Fruit fly (Drosophila melanogaster) whole organism, adult: ENCODE measurements around the gene CG15025.

ENCODE experiments used
- CG11617 ChIP-seq: fragments of 200-800 bp; sonication (Bioruptor generic); optimal IDR thresholded peaks from 2 replicates; lab custom pipeline; 2017; ENCODE audit warnings: mild to moderate bottlenecking, missing biosample characterization, missing genetic modification reagents, missing genetic modification characterization
- CG12768 ChIP-seq: fragments of 200-800 bp; sonication (Bioruptor generic); optimal IDR thresholded peaks from 2 replicates; lab custom pipeline; 2017; ENCODE audit warnings: missing biosample characterization, missing genetic modification characterization, mild to moderate bottlenecking, moderate library complexity, missing genetic modification reagents
- CG14711 ChIP-seq: fragments of 200-800 bp; sonication (Bioruptor generic); optimal IDR thresholded peaks from 2 replicates; lab custom pipeline; 2018; ENCODE audit warnings: missing biosample characterization, mild to moderate bottlenecking, missing genetic modification characterization, moderate library complexity
- CG1620 ChIP-seq: fragments of 200-800 bp; sonication (Bioruptor generic); optimal IDR thresholded peaks from 2 replicates; lab custom pipeline; 2016; ENCODE audit warnings: missing biosample characterization, missing genetic modification characterization
- CG33017 ChIP-seq: fragments of 200-800 bp; sonication (Bioruptor generic); optimal IDR thresholded peaks from 2 replicates; lab custom pipeline; 2018; ENCODE audit warnings: missing biosample characterization, mild to moderate bottlenecking, missing genetic modification characterization, moderate library complexity
- CG5204 ChIP-seq: fragments of 200-800 bp; sonication (Bioruptor generic); optimal IDR thresholded peaks from 2 replicates; lab custom pipeline; 2016; ENCODE audit warnings: missing biosample characterization, missing genetic modification characterization
- CG7045 ChIP-seq: fragments of 200-800 bp; sonication (Bioruptor generic); optimal IDR thresholded peaks from 2 replicates; lab custom pipeline; 2017; ENCODE audit warnings: missing biosample characterization, mild to moderate bottlenecking, missing genetic modification characterization
- CG7101 ChIP-seq: fragments of 200-800 bp; sonication (Bioruptor generic); optimal IDR thresholded peaks from 2 replicates; lab custom pipeline; 2018; ENCODE audit warnings: missing biosample characterization, mild to moderate bottlenecking, missing genetic modification characterization, moderate library complexity
- Clk ChIP-seq: fragments of 200-800 bp; sonication (Bioruptor generic); optimal IDR thresholded peaks from 2 replicates; lab custom pipeline; 2017; ENCODE audit warnings: missing biosample characterization, missing genetic modification characterization
- Crg-1 ChIP-seq: fragments of 200-800 bp; sonication (Bioruptor generic); optimal IDR thresholded peaks from 2 replicates; lab custom pipeline; 2016; ENCODE audit warnings: missing biosample characterization, missing genetic modification characterization
- Hr96 ChIP-seq: fragments of 200-800 bp; sonication (Bioruptor generic); optimal IDR thresholded peaks from 2 replicates; lab custom pipeline; 2016; ENCODE audit warnings: missing biosample characterization, missing genetic modification characterization
- Mnt ChIP-seq: fragments of 200-800 bp; sonication (Bioruptor generic); optimal IDR thresholded peaks from 2 replicates; lab custom pipeline; 2016; ENCODE audit warnings: missing biosample characterization, mild to moderate bottlenecking, missing genetic modification characterization
- bab1 ChIP-seq: fragments of 200-800 bp; sonication (Bioruptor generic); optimal IDR thresholded peaks from 3 replicates; lab custom pipeline; 2019; ENCODE audit warnings: missing biosample characterization, mild to moderate bottlenecking, missing genetic modification characterization, moderate library complexity
- cic ChIP-seq: fragments of 200-800 bp; sonication (Bioruptor generic); optimal IDR thresholded peaks from 2 replicates; lab custom pipeline; 2017; ENCODE audit warnings: missing biosample characterization, mild to moderate bottlenecking, missing genetic modification characterization, moderate library complexity
- cnc ChIP-seq, 2 experiments: fragments of >200 bp; optimal IDR thresholded peaks; 2 replicates each; lab custom pipeline; 2017
- kay ChIP-seq: fragments of 200-800 bp; sonication (Bioruptor generic); peaks from one replicate; lab custom pipeline; 2016; ENCODE audit warnings: missing biosample characterization, missing genetic modification characterization, borderline replicate concordance
- ovo ChIP-seq: fragments of 200-800 bp; sonication (Bioruptor generic); optimal IDR thresholded peaks from 2 replicates; lab custom pipeline; 2016; ENCODE audit warnings: missing biosample characterization, missing genetic modification characterization
- pad ChIP-seq: fragments of 200-800 bp; sonication (Bioruptor generic); optimal IDR thresholded peaks from 3 replicates; lab custom pipeline; 2017; ENCODE audit warnings: missing biosample characterization, missing genetic modification characterization, mild to moderate bottlenecking, moderate library complexity, missing genetic modification reagents
- tj ChIP-seq: fragments of 200-800 bp; sonication (Bioruptor generic); optimal IDR thresholded peaks from 3 replicates; lab custom pipeline; 2017; ENCODE audit warnings: missing biosample characterization, mild to moderate bottlenecking, missing genetic modification characterization, moderate library complexity
- toe ChIP-seq: fragments of 200-800 bp; sonication (Bioruptor generic); optimal IDR thresholded peaks from 2 replicates; lab custom pipeline; 2016; ENCODE audit warnings: missing biosample characterization, missing genetic modification characterization

Gene CG15025

DNA sequence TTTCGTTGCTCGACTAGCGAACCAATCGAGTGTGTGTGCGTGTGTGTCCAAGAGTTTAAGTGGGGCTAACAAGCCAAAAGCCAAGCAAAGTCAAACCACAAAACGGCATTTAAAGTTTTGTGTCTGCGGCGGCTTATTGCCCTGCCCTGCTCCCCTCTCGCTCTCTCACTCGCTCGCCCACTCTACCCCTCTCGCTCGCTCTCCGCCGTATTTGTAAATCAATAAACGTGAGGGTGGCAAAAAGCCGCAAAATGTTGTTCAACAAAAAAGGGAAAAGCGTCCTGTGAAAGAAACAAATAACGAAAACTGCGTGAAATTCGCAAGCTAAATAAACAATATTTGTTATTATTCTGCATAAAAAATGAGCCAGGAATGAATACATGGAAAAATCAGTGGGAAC is 8.9 kb upstream of the CG15025 start:
- no peak for TF ChIP-seq Crg-1
- TF ChIP-seq CG12768 (GFP tag; lab: Kevin White, UChicago), result no peak
- no peak for TF ChIP-seq tj (GFP tag; lab: Kevin White, UChicago)
- no peak for TF ChIP-seq bab1 (GFP tag; lab: Kevin White, UChicago)
- no peak for TF ChIP-seq Clk (GFP tag; lab: Kevin White, UChicago)
- no peak for TF ChIP-seq Hr96 (GFP tag; lab: Kevin White, UChicago)
- no peak for TF ChIP-seq CG14711 (tag; lab: Kevin White, UChicago)
- no peak for TF ChIP-seq toe (GFP tag; lab: Kevin White, UChicago)
- no peak for TF ChIP-seq CG7045 (GFP tag; lab: Kevin White, UChicago)
- no peak for TF ChIP-seq CG11617 (GFP tag; lab: Kevin White, UChicago)
- TF ChIP-seq cnc (optimal IDR thresholded peaks at IDR 0.05; lab: Kevin White, UChicago), result no peak
- TF ChIP-seq kay (GFP tag; lab: Kevin White, UChicago), result no peak
- no peak for TF ChIP-seq CG7101
- TF ChIP-seq cic (GFP tag; lab: Kevin White, UChicago), result no peak
- no peak for TF ChIP-seq ovo (GFP tag; lab: Kevin White, UChicago)
- no peak for TF ChIP-seq CG33017 (tag; lab: Kevin White, UChicago)
- TF ChIP-seq pad (GFP tag; lab: Kevin White, UChicago), result no peak

- TF ChIP-seq CG12768 (GFP tag; lab: Kevin White, UChicago) (no peak), CG7045 (GFP tag; lab: Kevin White, UChicago) (no peak), CG33017 (tag; lab: Kevin White, UChicago) (no peak)
These were observed 8.4 kb upstream of the CG15025 start for dm6 chr3R:19499374-19499703.

DNA sequence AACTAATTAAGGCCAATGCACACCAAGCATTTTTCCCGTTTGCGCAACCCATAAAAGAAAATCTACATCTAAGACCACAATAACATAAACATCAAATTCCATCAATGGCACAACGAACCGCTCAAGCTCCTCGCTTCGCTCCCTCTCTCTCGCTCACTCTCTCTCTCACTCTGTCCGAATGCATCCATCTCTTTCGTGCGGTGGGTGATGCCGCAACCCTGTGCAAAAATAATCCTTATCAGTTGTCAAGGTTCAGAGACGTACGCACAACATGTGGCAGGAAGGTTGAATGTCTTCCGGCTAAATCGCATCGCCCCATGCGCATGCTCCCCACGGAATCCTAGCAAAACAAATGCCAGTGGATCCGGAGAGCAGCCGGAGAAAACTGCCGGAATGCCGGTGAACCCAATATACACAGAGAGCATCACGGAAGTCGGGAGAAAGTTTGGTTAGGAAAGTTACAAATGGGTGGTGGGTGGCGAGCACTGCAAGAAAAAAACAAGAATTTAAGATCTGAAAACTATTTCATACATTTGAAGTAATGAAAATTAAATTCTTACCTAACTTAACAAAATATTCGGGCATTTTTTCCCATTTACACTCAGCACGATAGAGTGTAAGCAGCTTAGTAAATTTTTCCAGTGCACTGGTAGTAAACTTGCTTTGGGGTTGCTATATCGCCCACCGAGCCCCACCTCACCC is 7.9 kb upstream of the CG15025 start:
- TF ChIP-seq ovo (GFP tag; lab: Kevin White, UChicago) (no peak), cnc (optimal IDR thresholded peaks at IDR 0.05; lab: Kevin White, UChicago) (no peak), CG11617 (GFP tag; lab: Kevin White, UChicago) (peak; percentile 74), Clk (GFP tag; lab: Kevin White, UChicago) (peak; percentile 92), kay (GFP tag; lab: Kevin White, UChicago) (no peak), pad (GFP tag; lab: Kevin White, UChicago) (peak; percentile 58), tj (GFP tag; lab: Kevin White, UChicago) (peak; percentile 45), Crg-1 (peak; percentile 45), CG33017 (tag; lab: Kevin White, UChicago) (peak; percentile 91), cic (GFP tag; lab: Kevin White, UChicago) (peak; percentile 45), bab1 (GFP tag; lab: Kevin White, UChicago) (no peak), CG1620 (GFP tag; lab: Kevin White, UChicago) (no peak), CG7045 (GFP tag; lab: Kevin White, UChicago) (peak; percentile 94), CG14711 (tag; lab: Kevin White, UChicago) (peak; percentile 66), Mnt (GFP tag; lab: Kevin White, UChicago) (peak; percentile 12), Hr96 (GFP tag; lab: Kevin White, UChicago) (peak; percentile 73), CG7101 (peak; percentile 85), CG5204 (peak; percentile 81), CG12768 (GFP tag; lab: Kevin White, UChicago) (peak; percentile 95), toe (GFP tag; lab: Kevin White, UChicago) (peak; percentile 63)

DNA sequence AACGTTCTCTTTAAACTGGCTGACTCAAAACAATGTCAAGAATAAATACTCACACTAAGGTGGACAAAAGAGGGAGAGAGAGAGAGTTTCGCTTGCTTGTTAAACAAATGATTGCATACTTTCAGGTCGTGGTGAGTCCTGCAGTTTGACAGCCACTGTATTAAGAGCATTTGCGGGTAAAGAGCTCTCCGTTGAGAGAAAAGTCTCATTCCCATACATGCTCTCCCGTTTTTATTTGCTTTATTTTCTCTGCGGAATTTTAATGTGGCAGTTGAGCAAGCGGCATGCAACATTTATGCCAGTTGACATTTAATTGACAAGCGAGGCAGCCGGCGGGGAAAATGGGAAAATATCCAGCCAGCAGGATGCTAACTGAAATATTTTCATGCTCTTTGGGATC is 4.3 kb upstream of the CG15025 start:
- TF ChIP-seq cic (GFP tag; lab: Kevin White, UChicago) (no peak), CG1620 (GFP tag; lab: Kevin White, UChicago) (no peak), CG33017 (tag; lab: Kevin White, UChicago) (no peak), Clk (GFP tag; lab: Kevin White, UChicago) (no peak), Crg-1 (no peak), Mnt (GFP tag; lab: Kevin White, UChicago) (no peak), CG7045 (GFP tag; lab: Kevin White, UChicago) (no peak), toe (GFP tag; lab: Kevin White, UChicago) (no peak), kay (GFP tag; lab: Kevin White, UChicago) (no peak), CG14711 (tag; lab: Kevin White, UChicago) (no peak), CG12768 (GFP tag; lab: Kevin White, UChicago) (no peak), Hr96 (GFP tag; lab: Kevin White, UChicago) (no peak), bab1 (GFP tag; lab: Kevin White, UChicago) (no peak), ovo (GFP tag; lab: Kevin White, UChicago) (no peak), CG11617 (GFP tag; lab: Kevin White, UChicago) (no peak)

dm6 chr3R:19492400-19492799 is 1.5 kb upstream of the CG15025 start:
- no peak for TF ChIP-seq Crg-1
- TF ChIP-seq CG1620 (GFP tag; lab: Kevin White, UChicago), result no peak
- TF ChIP-seq Hr96 (GFP tag; lab: Kevin White, UChicago), result no peak
- TF ChIP-seq CG7101, result no peak
- TF ChIP-seq tj (GFP tag; lab: Kevin White, UChicago), result no peak
- no peak for TF ChIP-seq CG14711 (tag; lab: Kevin White, UChicago)
- no peak for TF ChIP-seq CG7045 (GFP tag; lab: Kevin White, UChicago)
- TF ChIP-seq cic (GFP tag; lab: Kevin White, UChicago), result no peak
- no peak for TF ChIP-seq CG11617 (GFP tag; lab: Kevin White, UChicago)
- TF ChIP-seq CG33017 (tag; lab: Kevin White, UChicago), result no peak
- no peak for TF ChIP-seq CG5204
- TF ChIP-seq bab1 (GFP tag; lab: Kevin White, UChicago), result no peak
- no peak for TF ChIP-seq cnc (optimal IDR thresholded peaks at IDR 0.05; lab: Kevin White, UChicago)
- TF ChIP-seq toe (GFP tag; lab: Kevin White, UChicago), result no peak
- no peak for TF ChIP-seq Clk (GFP tag; lab: Kevin White, UChicago)
- TF ChIP-seq Mnt (GFP tag; lab: Kevin White, UChicago), result no peak
- TF ChIP-seq ovo (GFP tag; lab: Kevin White, UChicago), result no peak
